Worm (Caenorhabditis elegans): ENCODE data around the gene tbx-7.

Gene tbx-7

DNA sequence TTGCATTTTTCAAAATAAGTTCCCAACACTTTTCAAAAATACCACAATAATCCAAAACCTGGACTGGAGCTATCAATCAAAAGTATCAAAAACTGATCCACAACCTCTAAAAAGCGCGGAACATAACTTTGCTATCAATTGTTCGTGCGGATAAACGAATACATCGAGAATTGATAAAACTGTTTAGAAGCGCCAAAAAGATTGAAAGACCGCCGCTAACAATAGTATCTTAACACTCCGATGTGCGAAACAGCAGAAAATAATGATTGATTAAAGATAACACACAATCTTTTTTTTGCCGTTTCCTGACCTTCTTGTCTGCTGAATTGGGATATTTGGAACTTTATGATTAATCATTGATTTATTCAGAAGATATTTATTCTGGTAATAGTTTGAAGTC, at the start of gene tbx-7:
Gene tbx-7 (minus strand): TSS at position 101 of the 400 bp plus-strand sequence.
- no peak for TF ChIP-seq unc-62 (GFP tag; optimal IDR thresholded peaks at IDR 0.05)

DNA sequence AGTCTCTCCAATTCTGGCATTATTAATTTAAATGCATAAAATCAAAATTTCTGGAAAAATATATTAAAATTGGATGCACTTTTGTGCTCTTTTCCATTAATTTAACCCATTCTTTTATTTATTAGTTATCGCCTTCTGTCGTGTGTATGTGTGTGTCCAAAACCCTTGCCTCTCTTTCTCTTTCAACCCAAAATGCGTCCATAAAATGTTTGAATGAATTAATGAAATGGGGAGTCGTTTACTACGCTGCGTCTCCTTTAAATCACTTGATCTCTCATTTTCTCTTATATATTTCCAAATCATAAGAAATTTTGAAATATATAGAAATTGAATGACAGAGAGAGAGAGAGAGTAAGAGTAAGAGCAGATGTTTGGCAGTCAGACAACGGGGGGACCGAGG, 49.6 kb upstream of the tbx-7 start:
- no peak for TF ChIP-seq unc-62 (GFP tag; optimal IDR thresholded peaks at IDR 0.05)

DNA sequence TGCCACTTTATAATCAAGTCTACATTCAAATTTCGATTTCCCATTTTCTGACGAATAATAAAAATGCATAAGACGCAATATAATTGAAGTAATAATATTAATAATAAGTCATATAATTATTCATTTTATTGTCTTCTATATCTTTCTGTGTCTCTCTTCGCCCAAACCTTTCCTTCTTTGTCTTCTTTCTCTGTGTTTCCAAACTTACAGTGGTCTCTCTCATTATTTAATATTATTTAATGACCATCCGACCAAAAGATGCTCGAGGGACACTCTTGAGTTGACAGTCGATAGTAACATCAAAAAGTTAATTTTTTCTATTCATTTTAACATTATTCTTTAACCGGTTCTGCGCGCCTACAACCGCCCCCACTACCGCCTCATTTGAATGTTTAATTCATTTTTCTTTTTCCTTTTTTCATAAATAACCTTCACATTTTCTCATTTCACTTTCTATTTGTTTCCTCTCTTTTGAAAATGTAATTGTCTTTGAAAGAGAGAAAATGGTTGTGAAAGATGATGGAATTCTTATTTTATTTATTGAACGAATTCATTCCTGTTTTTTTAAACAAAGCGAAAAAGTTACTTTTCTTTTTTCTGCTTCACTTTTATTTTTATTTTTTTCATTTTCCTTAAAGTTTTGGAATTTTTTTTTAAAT, 45.5 kb upstream of the tbx-7 start:
- no peak for TF ChIP-seq unc-62 (GFP tag; optimal IDR thresholded peaks at IDR 0.05)

DNA sequence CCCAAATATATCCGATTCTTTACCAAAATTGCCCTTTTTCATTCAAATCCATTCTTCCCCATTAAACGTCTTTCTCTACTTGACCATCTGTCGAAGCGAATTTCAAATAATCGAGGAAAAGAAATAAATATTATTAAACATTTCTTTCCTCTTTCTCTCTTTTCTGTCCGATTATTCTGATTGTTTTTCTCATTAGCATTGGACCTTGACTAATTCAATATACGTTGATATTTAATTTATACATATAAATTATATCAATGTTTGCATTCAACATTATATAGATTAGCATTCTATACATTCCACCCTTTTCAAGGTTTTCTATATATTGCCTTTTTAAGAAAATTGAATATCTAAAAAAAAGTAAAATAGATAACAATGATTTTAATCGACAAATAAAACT, 44.6 kb upstream of the tbx-7 start:
- TF ChIP-seq unc-62 (GFP tag; optimal IDR thresholded peaks at IDR 0.05), result no peak

DNA sequence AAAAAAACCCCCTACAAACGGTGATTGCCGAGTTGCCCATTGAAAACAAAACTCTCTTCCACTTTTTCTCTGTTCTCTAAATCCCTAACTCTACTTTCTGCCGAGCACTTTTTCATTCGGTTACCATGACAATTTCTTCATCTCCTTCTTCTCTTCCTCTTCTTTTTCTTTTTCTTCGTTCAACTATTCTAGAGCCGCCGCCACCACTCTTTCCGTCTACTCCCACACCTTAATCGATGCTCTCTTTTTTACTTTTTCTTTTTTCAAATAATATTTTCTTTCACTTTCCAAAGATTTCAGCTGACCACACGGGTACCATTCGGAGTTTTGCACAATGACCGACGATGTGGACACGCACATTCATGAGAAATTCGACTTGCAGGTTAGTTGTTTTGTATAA, 39.2 kb upstream of the tbx-7 start, which contains the start of gene mapk-15:
Gene mapk-15 (plus strand): TSS at position 301 of the 400 bp plus-strand sequence.
- TF ChIP-seq unc-62 (GFP tag; optimal IDR thresholded peaks at IDR 0.05), result no peak

DNA sequence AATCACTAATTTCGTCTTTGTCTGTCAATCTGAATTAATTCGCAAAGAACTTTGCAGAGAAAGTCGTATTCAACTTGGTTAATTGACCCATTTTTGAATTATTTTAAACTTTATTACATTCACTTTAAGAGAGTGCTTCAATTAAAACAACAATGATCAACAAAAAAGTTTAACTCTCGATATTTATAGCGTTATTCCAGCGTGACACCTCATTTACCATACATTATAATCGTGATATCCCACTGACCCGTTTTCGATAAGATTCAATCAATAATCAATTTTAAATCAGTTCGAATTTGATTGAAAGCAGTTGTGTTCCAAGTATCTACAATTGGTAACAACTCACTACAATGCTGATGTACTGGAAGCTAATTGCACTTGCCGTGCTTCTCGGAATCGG, 28.4 kb upstream of the tbx-7 start, which contains the start of gene clc-10:
Gene clc-10 (plus strand): TSS at position 301 of the 400 bp plus-strand sequence.
- TF ChIP-seq unc-62 (GFP tag; optimal IDR thresholded peaks at IDR 0.05), result no peak

DNA sequence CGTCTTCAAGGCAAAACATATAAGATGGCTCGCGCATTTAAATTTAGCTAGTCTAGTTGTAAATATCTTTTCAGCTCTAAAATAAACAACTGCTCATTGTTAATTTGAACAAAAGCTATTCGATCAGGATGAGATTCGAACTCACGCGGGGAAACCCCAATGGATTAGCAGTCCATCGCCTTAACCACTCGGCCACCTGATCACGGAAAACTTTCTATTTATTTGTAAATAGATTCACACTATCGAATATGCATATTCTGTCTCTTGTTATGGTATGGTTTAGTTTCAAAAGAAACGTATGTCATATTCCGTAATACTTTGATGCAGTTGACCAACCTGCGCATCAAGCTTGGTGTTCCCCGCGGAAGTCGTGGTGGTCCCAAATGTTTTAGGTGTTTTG, 27.8 kb upstream of the tbx-7 start:
- TF ChIP-seq unc-62 (GFP tag; optimal IDR thresholded peaks at IDR 0.05), result no peak

DNA sequence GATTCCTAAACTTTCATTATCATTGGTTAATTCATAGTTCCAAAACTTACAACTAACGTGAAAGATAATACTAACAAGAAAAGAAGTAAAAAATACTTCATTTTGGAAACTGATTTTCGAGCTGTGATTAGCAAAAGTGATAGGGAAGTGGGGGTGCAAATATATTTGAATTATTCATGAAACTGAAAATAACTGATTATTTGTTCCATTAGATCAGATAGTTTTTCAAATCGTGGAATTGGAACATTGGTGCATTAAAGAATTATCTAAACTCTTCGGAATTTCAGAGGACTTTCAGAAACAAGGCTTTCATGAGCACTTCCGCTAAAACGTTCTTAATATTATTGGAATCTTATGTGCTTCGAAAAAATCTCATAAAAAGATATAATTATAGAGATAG, 27.4 kb upstream of the tbx-7 start, which contains the start of gene F40H6.5:
Gene F40H6.5 (minus strand): TSS at position 101 of the 400 bp plus-strand sequence.
- no peak for TF ChIP-seq unc-62 (GFP tag; optimal IDR thresholded peaks at IDR 0.05)

DNA sequence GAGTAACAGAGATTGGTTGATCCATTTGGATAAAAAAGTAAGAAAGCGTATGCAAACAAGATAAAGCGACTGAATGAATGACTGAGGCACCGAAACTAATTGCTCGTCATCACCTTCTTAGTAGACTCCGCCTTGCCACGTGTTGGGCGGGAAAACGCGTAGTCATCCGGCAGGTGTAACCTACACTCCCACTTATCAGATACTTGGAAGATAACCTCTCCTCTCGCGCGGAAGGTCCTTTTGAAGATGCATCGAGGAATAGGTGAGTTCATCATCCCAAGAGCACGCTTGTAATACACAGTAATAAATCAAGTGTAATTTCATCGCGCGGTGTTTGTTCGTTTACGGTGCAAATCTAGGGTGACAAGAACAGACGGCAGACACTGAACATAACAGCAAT, 18.5 kb upstream of the tbx-7 start, which contains the start of gene tbx-11:
Gene tbx-11 (minus strand): TSS at position 101 of the 400 bp plus-strand sequence.
- TF ChIP-seq unc-62 (GFP tag; optimal IDR thresholded peaks at IDR 0.05), result no peak

DNA sequence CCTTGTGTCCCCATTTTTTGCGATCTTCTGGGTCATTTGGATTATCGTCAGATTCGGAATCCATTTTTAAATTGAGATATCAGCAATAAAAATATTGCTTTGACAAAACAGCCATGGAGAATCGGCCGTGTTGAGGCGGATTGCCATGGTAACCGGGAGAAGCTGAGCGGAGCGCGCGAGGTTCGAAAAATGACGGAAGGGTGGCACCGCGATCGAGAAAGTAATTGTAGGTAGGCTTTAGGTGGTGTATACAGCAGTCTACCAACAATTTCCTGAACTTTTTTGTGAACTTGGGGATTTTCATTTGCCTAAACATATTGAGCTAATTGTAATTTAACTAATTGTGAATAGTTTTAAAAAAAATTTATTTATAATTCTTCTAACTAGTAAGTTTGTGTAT, 11.0 kb upstream of the tbx-7 start, which contains the start of gene ift-139:
Gene ift-139 (minus strand): TSS at position 101 of the 400 bp plus-strand sequence.
- no peak for TF ChIP-seq unc-62 (GFP tag; optimal IDR thresholded peaks at IDR 0.05)

DNA sequence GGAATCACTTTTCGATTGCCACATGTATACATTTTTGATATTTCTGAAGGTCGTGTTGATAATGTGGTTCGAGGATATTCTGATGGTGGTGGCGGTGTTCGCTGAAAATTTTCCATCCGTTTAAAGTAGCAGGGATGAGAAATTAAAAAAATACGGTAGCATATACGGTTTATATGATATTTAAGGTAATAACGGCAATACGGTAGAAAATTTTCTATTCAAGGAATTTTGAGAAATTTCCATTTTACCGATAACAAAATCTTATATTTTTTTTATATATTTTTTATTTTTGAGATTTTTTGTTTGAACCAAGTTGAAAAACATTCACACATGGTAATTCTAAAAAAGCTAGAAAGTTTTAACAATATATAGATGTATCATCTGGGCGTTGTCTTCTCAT, 2.2 kb upstream of the tbx-7 start, which contains the start of gene ZK328.6:
Gene ZK328.6 (minus strand): TSS at position 101 of the 400 bp plus-strand sequence.
- no peak for TF ChIP-seq unc-62 (GFP tag; optimal IDR thresholded peaks at IDR 0.05)

DNA sequence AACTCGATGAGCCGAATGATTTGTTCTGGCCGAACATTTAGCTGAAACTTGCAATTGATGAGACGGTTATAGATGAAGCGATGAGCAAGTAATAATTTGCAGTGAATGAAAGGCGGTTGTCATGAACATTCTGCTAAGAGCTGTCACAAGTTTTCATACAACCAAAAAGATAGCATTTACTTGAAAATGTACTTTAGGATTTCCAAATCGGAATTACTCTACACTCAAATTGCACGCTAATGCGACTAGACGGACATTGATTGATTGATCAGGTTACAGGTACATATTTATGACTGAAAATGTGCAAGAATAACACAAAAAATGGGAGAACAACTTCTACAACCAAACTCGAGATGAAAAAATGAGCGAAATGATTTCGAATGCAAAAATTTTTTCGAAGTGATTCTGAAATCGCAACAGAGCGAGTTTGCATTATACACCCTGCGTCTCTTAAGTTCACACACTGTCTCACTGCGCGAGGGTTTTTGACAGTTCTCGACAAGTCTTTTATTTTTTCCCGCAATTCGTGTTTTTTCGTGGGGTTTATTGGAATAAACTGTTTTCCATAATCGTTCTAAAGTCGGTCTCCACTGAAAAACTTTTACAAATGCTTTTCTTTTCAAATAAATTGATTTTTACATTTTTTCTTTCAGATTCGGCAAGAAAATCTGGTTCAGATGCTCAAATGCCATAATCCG, 8.7 kb downstream of the tbx-7 start, which contains the start of the genes npp-10 and cyk-3:
Gene npp-10 (minus strand): TSS at position 51 of the 698 bp plus-strand sequence.
Gene cyk-3 (plus strand): TSS at position 648 of the 698 bp plus-strand sequence.
- no peak for TF ChIP-seq unc-62 (GFP tag; optimal IDR thresholded peaks at IDR 0.05)

DNA sequence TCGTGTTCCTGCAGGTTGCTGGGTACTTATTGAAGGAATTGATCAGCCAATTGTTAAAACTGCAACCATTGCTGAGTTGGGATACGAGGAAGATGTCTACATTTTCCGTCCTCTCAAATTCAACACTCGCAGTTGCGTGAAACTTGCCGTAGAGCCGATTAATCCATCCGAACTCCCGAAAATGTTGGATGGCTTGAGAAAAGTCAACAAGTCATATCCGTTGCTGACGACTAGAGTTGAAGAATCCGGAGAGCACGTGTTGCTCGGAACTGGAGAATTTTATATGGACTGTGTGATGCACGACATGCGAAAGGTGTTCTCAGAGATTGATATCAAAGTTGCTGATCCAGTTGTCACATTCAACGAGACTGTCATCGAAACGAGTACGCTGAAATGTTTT, 17.0 kb downstream of the tbx-7 start:
- no peak for TF ChIP-seq unc-62 (GFP tag; optimal IDR thresholded peaks at IDR 0.05)

DNA sequence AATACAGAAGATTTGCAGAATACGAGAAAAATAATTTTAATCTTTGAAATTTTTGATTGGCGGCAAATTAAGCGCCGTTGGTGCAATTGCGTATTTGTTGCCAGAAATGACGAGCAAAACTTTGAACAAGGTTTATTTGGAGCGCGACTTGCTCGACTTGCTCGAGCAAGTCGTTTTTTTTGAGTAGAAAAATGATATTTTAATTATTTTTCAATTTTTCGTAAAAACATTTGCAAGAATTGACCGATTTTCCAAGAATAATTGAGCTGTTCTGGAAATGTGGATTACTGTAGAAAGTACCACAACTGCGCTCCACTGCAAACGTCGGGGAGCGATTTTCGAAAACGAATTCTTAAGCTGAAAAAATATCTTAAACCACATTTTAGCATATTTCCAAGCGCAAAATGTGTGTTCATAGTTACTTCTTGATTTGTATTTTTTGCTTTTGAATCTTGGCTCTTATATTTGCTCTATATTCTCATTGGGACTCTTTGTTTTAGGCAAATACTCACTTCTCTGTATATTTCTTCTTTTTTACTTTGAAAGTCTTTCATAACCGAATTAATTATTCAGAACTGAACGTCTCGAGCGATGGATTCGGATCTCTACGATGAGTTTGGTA, 19.2 kb downstream of the tbx-7 start, which contains the start of the genes gcna-1 and eftu-2:
Gene gcna-1 (minus strand): TSS at position 96 of the 622 bp plus-strand sequence.
Gene eftu-2 (plus strand): TSS at position 572 of the 622 bp plus-strand sequence.
- TF ChIP-seq unc-62 (GFP tag; optimal IDR thresholded peaks at IDR 0.05), result no peak

DNA sequence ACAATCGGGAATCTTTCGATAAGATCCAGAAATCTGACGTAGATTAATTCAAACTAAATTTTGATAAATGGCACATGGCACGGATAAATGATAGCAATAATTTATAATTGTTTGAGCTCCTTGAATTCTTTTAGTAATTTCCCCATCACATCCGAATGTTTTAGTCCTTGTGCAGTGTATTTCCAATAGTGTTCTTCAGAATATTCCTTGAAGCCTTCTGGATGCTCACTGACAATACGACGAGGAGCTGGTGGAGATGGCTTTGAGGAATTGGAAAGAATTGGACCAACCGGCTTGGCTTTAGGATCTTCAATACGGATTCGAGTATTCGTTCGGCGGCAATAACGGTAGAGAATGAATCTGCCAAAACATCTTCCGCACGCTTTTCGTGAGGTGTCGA, 21.9 kb downstream of the tbx-7 start:
- no peak for TF ChIP-seq unc-62 (GFP tag; optimal IDR thresholded peaks at IDR 0.05)

DNA sequence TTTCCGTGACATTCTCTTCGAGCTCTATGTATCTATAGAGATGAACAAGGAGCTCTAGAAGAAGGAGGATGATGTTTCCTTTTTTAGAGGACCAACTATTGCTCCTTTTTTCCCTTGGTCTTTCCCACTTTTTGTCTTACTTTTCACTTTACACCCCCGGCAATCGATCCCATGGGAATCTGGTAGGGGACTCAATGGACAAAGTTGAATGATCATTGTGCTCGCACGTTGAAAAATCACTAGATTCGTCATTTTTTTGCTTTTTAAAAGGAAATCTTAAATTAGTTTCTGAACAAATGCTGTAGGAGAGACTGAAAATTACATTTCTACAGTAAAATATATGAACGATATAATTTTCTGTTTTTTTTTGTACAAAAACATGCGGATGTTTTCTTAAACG, 26.3 kb downstream of the tbx-7 start:
- no peak for TF ChIP-seq unc-62 (GFP tag; optimal IDR thresholded peaks at IDR 0.05)
